Worm (Caenorhabditis elegans): ENCODE measurements around the gene F38A1.13.
A peak's percentile ranks its signal among the peaks of the same experiment; 100 is the strongest.

The F38A1.13 gene

ce11 chrIV:1310337-1310736 lies 45.3 kb downstream of the F38A1.13 start:
- TF ChIP-seq D2030.7 (GFP tag; IDR thresholded peaks at IDR 0.05) (no peak), ekl-4 (GFP tag; IDR thresholded peaks at IDR 0.05) (no peak), snpc-3.4 (tag; optimal IDR thresholded peaks at IDR 0.05) (no peak), mcd-1 (GFP tag; IDR thresholded peaks at IDR 0.05) (peak; percentile 79)
